Worm (Caenorhabditis elegans) whole organism, L3 larva: ENCODE measurements around the gene erfa-3.

ENCODE experiments used
- R02D3.7 ChIP-seq: fragments of 150-350 bp; optimal IDR thresholded peaks from 2 replicates; lab custom pipeline; 2014; ENCODE audit warnings: missing biosample characterization, missing genetic modification characterization
- ZK546.5 ChIP-seq: sonication (generic microtip); optimal IDR thresholded peaks from 2 replicates; lab custom pipeline; 2017; ENCODE audit warnings: missing biosample characterization, missing genetic modification characterization
- aly-2 ChIP-seq: fragments of 150-350 bp; optimal IDR thresholded peaks from 2 replicates; lab custom pipeline; 2014; ENCODE audit warnings: missing biosample characterization, missing genetic modification characterization
- ama-1 ChIP-seq: fragments of 150-350 bp; optimal IDR thresholded peaks from 2 replicates; lab custom pipeline; 2018
- ceh-16 ChIP-seq: sonication (generic microtip); optimal IDR thresholded peaks from 2 replicates; lab custom pipeline; 2017; ENCODE audit warnings: missing biosample characterization, missing genetic modification characterization
- ceh-28 ChIP-seq: fragments of 150-350 bp; optimal IDR thresholded peaks from 2 replicates; lab custom pipeline; 2014; ENCODE audit warnings: missing biosample characterization, missing genetic modification reagents, missing genetic modification characterization
- ceh-9 ChIP-seq: sonication (generic microtip); optimal IDR thresholded peaks from 2 replicates; lab custom pipeline; 2018; ENCODE audit warnings: missing biosample characterization, missing genetic modification characterization
- daf-12 ChIP-seq: fragments of 150-350 bp; optimal IDR thresholded peaks from 2 replicates; lab custom pipeline; 2014; ENCODE audit warnings: missing biosample characterization, missing genetic modification reagents, missing genetic modification characterization
- egl-27 ChIP-seq: sonication (generic microtip); optimal IDR thresholded peaks from 4 replicates; lab custom pipeline; 2017; ENCODE audit warnings: missing biosample characterization, missing genetic modification reagents, missing genetic modification characterization
- egl-5 ChIP-seq: fragments of 150-350 bp; optimal IDR thresholded peaks from 2 replicates; lab custom pipeline; 2017; ENCODE audit warnings: missing biosample characterization, missing genetic modification reagents, missing genetic modification characterization, inconsistent platforms
- elt-1 ChIP-seq: fragments of 150-350 bp; optimal IDR thresholded peaks from 2 replicates; lab custom pipeline; 2014; ENCODE audit warnings: missing biosample characterization, missing genetic modification characterization
- elt-2 ChIP-seq: sonication (generic microtip); optimal IDR thresholded peaks from 2 replicates; lab custom pipeline; 2016; ENCODE audit warnings: missing genetic modification reagents, mild to moderate bottlenecking, missing genetic modification characterization, missing compliant biosample characterization
- elt-3 ChIP-seq, 3 experiments: fragments of 150-350 bp in 1 of 3; sonication (generic microtip) in 2 of 3; optimal IDR thresholded peaks; 2 replicates in 2 of 3; 4 replicates in 1 of 3; lab custom pipeline; 2014 to 2017; ENCODE audit warnings: missing biosample characterization in 3 of 3, missing genetic modification characterization in 3 of 3
- eor-1 ChIP-seq, 2 experiments: fragments of 150-350 bp; optimal IDR thresholded peaks; 2 replicates each; lab custom pipeline; 2014 to 2018; ENCODE audit warnings: missing biosample characterization in 2 of 2, missing genetic modification characterization in 2 of 2
- fkh-10 ChIP-seq: sonication (generic microtip); optimal IDR thresholded peaks from 2 replicates; lab custom pipeline; 2017; ENCODE audit warnings: missing biosample characterization, missing genetic modification reagents, missing genetic modification characterization
- fkh-2 ChIP-seq: fragments of 150-350 bp; optimal IDR thresholded peaks from 2 replicates; lab custom pipeline; 2014; ENCODE audit warnings: missing biosample characterization, missing genetic modification reagents, missing genetic modification characterization
- hmg-11 ChIP-seq: sonication (generic microtip); optimal IDR thresholded peaks from 2 replicates; lab custom pipeline; 2016; ENCODE audit warnings: missing genetic modification characterization, missing compliant biosample characterization
- jun-1 ChIP-seq: fragments of 150-350 bp; optimal IDR thresholded peaks from 2 replicates; lab custom pipeline; 2014; ENCODE audit warnings: missing biosample characterization, missing genetic modification reagents, missing genetic modification characterization
- lin-15B ChIP-seq: fragments of 150-350 bp; optimal IDR thresholded peaks from 2 replicates; lab custom pipeline; 2014; ENCODE audit warnings: missing biosample characterization, missing genetic modification characterization
- lin-39 ChIP-seq: fragments of 150-350 bp; optimal IDR thresholded peaks from 2 replicates; lab custom pipeline; 2018; ENCODE audit warnings: missing biosample characterization, missing genetic modification reagents, missing genetic modification characterization
- lsy-12 ChIP-seq: sonication (generic microtip); optimal IDR thresholded peaks from 2 replicates; lab custom pipeline; 2016; ENCODE audit warnings: mild to moderate bottlenecking, missing genetic modification characterization, missing compliant biosample characterization
- mdl-1 ChIP-seq: fragments of 150-350 bp; optimal IDR thresholded peaks from 2 replicates; lab custom pipeline; 2014; ENCODE audit warnings: missing biosample characterization, missing genetic modification characterization
- mml-1 ChIP-seq: fragments of 150-350 bp; sonication (generic microtip); optimal IDR thresholded peaks from 3 replicates; lab custom pipeline; 2014; ENCODE audit warnings: missing biosample characterization, missing genetic modification characterization
- nfya-1 ChIP-seq: sonication (generic microtip); optimal IDR thresholded peaks from 2 replicates; lab custom pipeline; 2017; ENCODE audit warnings: missing genetic modification characterization, mild to moderate bottlenecking, missing compliant biosample characterization, antibody characterized with exemption, moderate library complexity; ENCODE audit not compliant: insufficient read depth
- nhr-11 ChIP-seq: fragments of 150-350 bp; optimal IDR thresholded peaks from 2 replicates; lab custom pipeline; 2014; ENCODE audit warnings: missing biosample characterization, missing genetic modification characterization
- nhr-12 ChIP-seq: fragments of 150-350 bp; optimal IDR thresholded peaks from 2 replicates; lab custom pipeline; 2014; ENCODE audit warnings: missing biosample characterization, missing genetic modification characterization
- nhr-23 ChIP-seq: fragments of 150-350 bp; optimal IDR thresholded peaks from 2 replicates; lab custom pipeline; 2014; ENCODE audit warnings: missing biosample characterization, missing genetic modification reagents, missing genetic modification characterization
- nhr-237 ChIP-seq: fragments of 150-350 bp; optimal IDR thresholded peaks from 2 replicates; lab custom pipeline; 2014; ENCODE audit warnings: missing biosample characterization, missing genetic modification characterization
- nhr-25 ChIP-seq: sonication (generic microtip); optimal IDR thresholded peaks from 2 replicates; lab custom pipeline; 2017; ENCODE audit warnings: missing biosample characterization, missing genetic modification characterization
- nhr-28 ChIP-seq: fragments of 150-350 bp; optimal IDR thresholded peaks from 2 replicates; lab custom pipeline; 2014; ENCODE audit warnings: missing biosample characterization, missing genetic modification characterization
- nhr-43 ChIP-seq: sonication (generic microtip); optimal IDR thresholded peaks from 2 replicates; lab custom pipeline; 2016; ENCODE audit warnings: mild to moderate bottlenecking, missing genetic modification characterization, missing compliant biosample characterization; ENCODE audit not compliant: poor library complexity, severe bottlenecking
- nhr-67 ChIP-seq: fragments of 150-350 bp; optimal IDR thresholded peaks from 2 replicates; lab custom pipeline; 2014; ENCODE audit warnings: missing biosample characterization, missing genetic modification characterization
- nhr-76 ChIP-seq: fragments of 150-350 bp; sonication (generic microtip); optimal IDR thresholded peaks from 5 replicates; lab custom pipeline; 2014; ENCODE audit warnings: missing biosample characterization, missing genetic modification characterization
- nhr-77 ChIP-seq: fragments of 150-350 bp; optimal IDR thresholded peaks from 2 replicates; lab custom pipeline; 2014; ENCODE audit warnings: missing biosample characterization, missing genetic modification characterization
- pha-4 ChIP-seq: fragments of 150-350 bp; optimal IDR thresholded peaks from 2 replicates; lab custom pipeline; 2014; ENCODE audit warnings: missing biosample characterization, missing genetic modification reagents, missing genetic modification characterization
- pqm-1 ChIP-seq: fragments of 150-350 bp; optimal IDR thresholded peaks from 2 replicates; lab custom pipeline; 2017; ENCODE audit warnings: missing biosample characterization, missing genetic modification characterization, inconsistent platforms
- sea-2 ChIP-seq: fragments of 150-350 bp; sonication (generic microtip); optimal IDR thresholded peaks from 4 replicates; lab custom pipeline; 2014; ENCODE audit warnings: missing biosample characterization, missing genetic modification reagents, missing genetic modification characterization
- skn-1 ChIP-seq: fragments of 150-350 bp; optimal IDR thresholded peaks from 2 replicates; lab custom pipeline; 2014; ENCODE audit warnings: missing biosample characterization, missing genetic modification characterization
- snpc-4 ChIP-seq: fragments of 150-350 bp; optimal IDR thresholded peaks from 2 replicates; lab custom pipeline; 2014; ENCODE audit warnings: missing biosample characterization, missing genetic modification characterization
- tbx-2 ChIP-seq: sonication (generic microtip); optimal IDR thresholded peaks from 2 replicates; lab custom pipeline; 2016; ENCODE audit warnings: mild to moderate bottlenecking, missing genetic modification characterization, missing compliant biosample characterization
- unc-39 ChIP-seq: sonication (generic microtip); optimal IDR thresholded peaks from 4 replicates; lab custom pipeline; 2017; ENCODE audit warnings: missing biosample characterization, missing genetic modification characterization
- unc-62 ChIP-seq: fragments of 150-350 bp; sonication (generic microtip); optimal IDR thresholded peaks from 4 replicates; lab custom pipeline; 2014; ENCODE audit warnings: missing biosample characterization, missing genetic modification reagents, missing genetic modification characterization
- ztf-11 ChIP-seq: fragments of 150-350 bp; optimal IDR thresholded peaks from 2 replicates; lab custom pipeline; 2014; ENCODE audit warnings: missing biosample characterization, missing genetic modification characterization
- ztf-4 ChIP-seq: fragments of 150-350 bp; optimal IDR thresholded peaks from 2 replicates; lab custom pipeline; 2014; ENCODE audit warnings: missing biosample characterization, missing genetic modification characterization

Gene erfa-3

DNA sequence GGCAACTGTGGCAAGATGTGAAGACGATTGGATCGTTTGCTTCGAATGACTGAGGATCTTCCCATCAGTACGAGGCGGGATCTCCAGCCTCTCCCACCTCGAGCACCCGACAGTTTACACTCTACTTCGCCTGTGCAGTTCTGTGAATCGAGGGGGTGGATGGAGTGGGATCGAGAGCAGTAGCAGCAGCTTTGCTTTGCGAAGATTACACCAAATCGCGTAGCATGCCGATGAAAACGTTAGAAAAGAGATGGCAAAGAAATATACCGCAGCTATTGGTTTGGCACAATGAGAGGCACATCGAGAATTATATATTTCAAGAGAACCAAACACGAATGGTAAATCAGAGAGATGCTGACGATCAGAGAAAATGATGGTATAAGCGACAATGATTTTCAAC is 38.4 kb downstream of the erfa-3 start, which contains the start of gene act-3:
act-3 (minus strand) TSS at position 51 of the 400 bp plus-strand sequence.
- TF ChIP-seq aly-2 (tag; lab: Kevin White, UChicago) (no peak), mml-1 (tag; lab: Kevin White, UChicago) (no peak), nhr-11 (tag; lab: Kevin White, UChicago) (no peak), nfya-1 (tag; lab: Kevin White, UChicago) (peak; percentile 40), pha-4 (tag; lab: Kevin White, UChicago) (peak; percentile 1), lin-39 (tag; lab: Kevin White, UChicago) (peak; percentile 27)

DNA sequence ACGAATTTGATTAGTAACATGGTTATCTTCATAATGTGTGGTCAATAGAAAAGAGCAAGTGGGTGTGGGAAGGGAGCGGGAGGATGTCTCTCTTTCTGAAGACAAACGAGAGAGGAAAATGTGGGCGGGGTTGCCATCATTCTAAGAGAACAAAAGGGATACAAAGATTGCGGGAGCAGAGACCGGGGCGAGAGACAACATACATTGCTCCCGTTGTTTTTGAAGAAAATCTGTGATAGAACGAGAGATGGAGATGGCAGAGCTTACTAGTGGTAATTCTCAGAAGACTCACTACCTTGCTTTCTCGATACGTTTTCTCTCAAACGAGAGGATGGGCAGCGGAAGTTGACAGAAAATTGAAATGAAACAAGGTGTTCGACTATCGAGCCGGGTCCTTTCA is 39.5 kb downstream of the erfa-3 start:
- no peak for TF ChIP-seq fkh-2 (tag; lab: Kevin White, UChicago)
- TF ChIP-seq lsy-12 (tag; lab: Kevin White, UChicago): no peak

DNA sequence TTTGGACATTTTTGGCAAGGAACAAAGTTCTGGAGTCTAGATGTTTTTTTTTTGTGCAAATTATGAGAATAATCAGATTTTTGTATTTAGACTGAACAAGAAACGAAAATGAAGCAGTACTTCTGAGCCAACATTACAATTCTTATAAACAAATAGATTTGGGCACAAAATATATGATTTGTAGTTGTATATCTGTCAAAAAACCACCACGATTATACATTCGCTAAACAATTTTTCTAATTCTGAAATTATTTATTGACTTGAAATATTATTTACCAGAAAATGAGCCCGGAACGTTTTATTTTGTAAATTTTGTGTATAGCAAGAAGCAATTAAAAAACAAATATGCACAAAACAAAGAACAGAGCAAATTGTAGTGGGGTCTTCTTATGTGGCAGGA is 41.4 kb downstream of the erfa-3 start:
- TF ChIP-seq ZK546.5 (tag; lab: Kevin White, UChicago): no peak
- peak; percentile 20 for TF ChIP-seq ama-1 (lab: Kevin White, UChicago)
- no peak for TF ChIP-seq unc-62 (GFP tag; lab: Kevin White, UChicago)
- TF ChIP-seq nhr-11 (tag; lab: Kevin White, UChicago): no peak
- TF ChIP-seq nhr-28: no peak
- no peak for TF ChIP-seq ztf-4 (tag; lab: Kevin White, UChicago)
- no peak for TF ChIP-seq lin-15B
- TF ChIP-seq pqm-1 (tag; lab: Kevin White, UChicago): no peak

DNA sequence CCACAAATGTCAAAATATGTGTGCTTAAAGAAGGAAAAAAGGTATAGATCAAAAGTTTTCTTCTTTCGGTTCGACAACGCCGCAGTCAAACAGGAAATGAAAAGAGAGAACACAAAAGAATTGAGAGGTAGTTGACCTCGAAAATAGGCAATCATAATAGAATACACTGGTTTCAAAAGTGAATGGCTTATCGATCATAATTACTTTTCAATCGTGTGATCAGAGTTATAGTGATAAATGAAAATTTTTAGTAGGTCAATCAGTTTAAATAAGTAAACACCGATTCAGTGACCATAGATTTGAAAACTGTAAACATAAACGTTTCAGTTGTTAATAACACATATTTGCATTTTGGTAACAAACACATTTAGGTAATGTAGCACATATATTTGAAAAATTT is 42.5 kb downstream of the erfa-3 start:
- no peak for TF ChIP-seq snpc-4
- no peak for TF ChIP-seq sea-2 (GFP tag; lab: Kevin White, UChicago)
- no peak for TF ChIP-seq ztf-11
- TF ChIP-seq elt-3 (tag; optimal IDR thresholded peaks at IDR 0.05; lab: Kevin White, UChicago): no peak
- TF ChIP-seq unc-39 (tag; lab: Kevin White, UChicago): no peak
- no peak for TF ChIP-seq tbx-2 (tag; lab: Kevin White, UChicago)
- no peak for TF ChIP-seq fkh-10 (GFP tag; lab: Kevin White, UChicago)
- no peak for TF ChIP-seq lin-15B
- TF ChIP-seq mml-1 (tag; lab: Kevin White, UChicago): no peak
- no peak for TF ChIP-seq nfya-1 (tag; lab: Kevin White, UChicago)
- TF ChIP-seq fkh-2 (tag; lab: Kevin White, UChicago): no peak
- TF ChIP-seq nhr-23 (tag; lab: Kevin White, UChicago): no peak
- TF ChIP-seq nhr-12: no peak
- no peak for TF ChIP-seq nhr-76 (tag; lab: Kevin White, UChicago)
- no peak for TF ChIP-seq aly-2 (tag; lab: Kevin White, UChicago)
- no peak for TF ChIP-seq elt-1
- no peak for TF ChIP-seq ceh-9 (tag; lab: Kevin White, UChicago)
- peak; percentile 2 for TF ChIP-seq jun-1 (tag; lab: Kevin White, UChicago)
- no peak for TF ChIP-seq mdl-1 (tag; lab: Kevin White, UChicago)
- TF ChIP-seq ama-1 (lab: Kevin White, UChicago): no peak
- no peak for TF ChIP-seq R02D3.7
- TF ChIP-seq skn-1 (tag; lab: Kevin White, UChicago): no peak
- peak; percentile 47 for TF ChIP-seq pqm-1 (tag; lab: Kevin White, UChicago)
- peak; percentile 66 for TF ChIP-seq ceh-28 (tag; lab: Kevin White, UChicago)
- TF ChIP-seq nhr-28: no peak
- no peak for TF ChIP-seq nhr-67 (tag; lab: Kevin White, UChicago)
- TF ChIP-seq nhr-11 (tag; lab: Kevin White, UChicago): no peak
- TF ChIP-seq lin-39 (tag; lab: Kevin White, UChicago): no peak
- TF ChIP-seq pha-4 (tag; lab: Kevin White, UChicago): peak; percentile 62
- no peak for TF ChIP-seq egl-5
- no peak for TF ChIP-seq daf-12
- TF ChIP-seq lsy-12 (tag; lab: Kevin White, UChicago): no peak
- TF ChIP-seq eor-1 (tag; optimal IDR thresholded peaks at IDR 0.05; lab: Kevin White, UChicago): no peak
- TF ChIP-seq nhr-25: peak; percentile 36
- no peak for TF ChIP-seq ZK546.5 (tag; lab: Kevin White, UChicago)
- TF ChIP-seq unc-62 (GFP tag; lab: Kevin White, UChicago): no peak
- TF ChIP-seq hmg-11 (tag; lab: Kevin White, UChicago): no peak
- no peak for TF ChIP-seq ceh-16 (tag; lab: Kevin White, UChicago)
- TF ChIP-seq nhr-237 (tag; lab: Kevin White, UChicago): no peak
- no peak for TF ChIP-seq ztf-4 (tag; lab: Kevin White, UChicago)
- peak; percentile 34 for TF ChIP-seq nhr-43
- no peak for TF ChIP-seq egl-27 (tag; lab: Kevin White, UChicago)
- no peak for TF ChIP-seq nhr-77 (tag; lab: Kevin White, UChicago)
- peak; percentile 54 for TF ChIP-seq elt-2
